Fruit fly (Drosophila melanogaster): ENCODE measurements around the gene tgo.
A peak's percentile ranks its signal among the peaks of the same experiment; 100 is the strongest.

The tgo gene

dm6 chr3R:9053021-9053420, 33.2 kb upstream of the tgo start (continued):
- TF ChIP-seq kni (GFP tag; optimal IDR thresholded peaks at IDR 0.05): peak; percentile 83
- peak; percentile 44 for TF ChIP-seq tap (tag; optimal IDR thresholded peaks at IDR 0.05)
- TF ChIP-seq Hr78 (GFP tag; optimal IDR thresholded peaks at IDR 0.05): peak in 1 of 2 experiments; percentile 18
- no peak for TF ChIP-seq sob (GFP tag; IDR thresholded peaks at IDR 0.05)
- TF ChIP-seq E2f1 (GFP tag; IDR thresholded peaks at IDR 0.05): no peak
- TF ChIP-seq CG11456 (GFP tag; IDR thresholded peaks at IDR 0.05): no peak
- TF ChIP-seq CG3847 (GFP tag; IDR thresholded peaks at IDR 0.05): no peak
- TF ChIP-seq CG10147 (GFP tag; optimal IDR thresholded peaks at IDR 0.05): peak; percentile 21
- no peak for TF ChIP-seq Lpt (GFP tag; optimal IDR thresholded peaks at IDR 0.05)
- no peak for TF ChIP-seq Oli (tag; optimal IDR thresholded peaks at IDR 0.05)
- no peak for TF ChIP-seq row (GFP tag; IDR thresholded peaks at IDR 0.05)
- no peak for TF ChIP-seq ro (GFP tag; IDR thresholded peaks at IDR 0.05)
- TF ChIP-seq CG12942 (GFP tag; optimal IDR thresholded peaks at IDR 0.05): peak; percentile 21
- no peak for TF ChIP-seq CG18476 (GFP tag; optimal IDR thresholded peaks at IDR 0.05)
- no peak for TF ChIP-seq CG4404 (GFP tag; IDR thresholded peaks at IDR 0.05)
- TF ChIP-seq CG4328 (GFP tag; optimal IDR thresholded peaks at IDR 0.05): peak; percentile 8
- peak; percentile 50 for TF ChIP-seq slp2 (GFP tag; optimal IDR thresholded peaks at IDR 0.05)
- TF ChIP-seq bbx (GFP tag; IDR thresholded peaks at IDR 0.05; ENCODE audit: partially characterized antibody): no peak
- TF ChIP-seq Ets65A (GFP tag): no peak
- TF ChIP-seq lola (GFP tag; optimal IDR thresholded peaks at IDR 0.05): no peak
- no peak for TF ChIP-seq CG6689 (GFP tag; IDR thresholded peaks at IDR 0.05)
- peak; percentile 27 for TF ChIP-seq CG33557 (GFP tag; optimal IDR thresholded peaks at IDR 0.05)
- TF ChIP-seq CG2202 (tag; optimal IDR thresholded peaks at IDR 0.05): no peak
- no peak for TF ChIP-seq ci (GFP tag; IDR thresholded peaks at IDR 0.05)
- peak; percentile 52 for TF ChIP-seq tx (GFP tag; optimal IDR thresholded peaks at IDR 0.05)
- no peak for TF ChIP-seq CG32767 (GFP tag; IDR thresholded peaks at IDR 0.05)
- TF ChIP-seq CG17186 (GFP tag; optimal IDR thresholded peaks at IDR 0.05): no peak
- no peak for TF ChIP-seq CG17612 (GFP tag; IDR thresholded peaks at IDR 0.05)
- peak; percentile 64 for TF ChIP-seq CG7987 (GFP tag; optimal IDR thresholded peaks at IDR 0.05)
- no peak for TF ChIP-seq disco-r (GFP tag; optimal IDR thresholded peaks at IDR 0.05)
- TF ChIP-seq CG15479 (GFP tag; optimal IDR thresholded peaks at IDR 0.05): no peak
- no peak for TF ChIP-seq Atf6 (GFP tag; IDR thresholded peaks at IDR 0.05)
- peak; percentile 89 for TF ChIP-seq lab (GFP tag; optimal IDR thresholded peaks at IDR 0.05)
- TF ChIP-seq CG8765 (GFP tag; IDR thresholded peaks at IDR 0.05): no peak
- peak; percentile 75 for TF ChIP-seq Hmr (GFP tag; optimal IDR thresholded peaks at IDR 0.05)
- no peak for TF ChIP-seq MBD-R2 (GFP tag; IDR thresholded peaks at IDR 0.05)
- TF ChIP-seq CG31388 (GFP tag; optimal IDR thresholded peaks at IDR 0.05): no peak
- TF ChIP-seq CG9876 (GFP tag; optimal IDR thresholded peaks at IDR 0.05): no peak
- no peak for TF ChIP-seq ttk (GFP tag; IDR thresholded peaks at IDR 0.05)
- TF ChIP-seq zfh1 (GFP tag; IDR thresholded peaks at IDR 0.05): no peak
- no peak for TF ChIP-seq CG17328 (GFP tag; IDR thresholded peaks at IDR 0.05)
- TF ChIP-seq CG12219 (GFP tag; optimal IDR thresholded peaks at IDR 0.05): peak; percentile 50
- no peak for TF ChIP-seq ranshi (GFP tag; IDR thresholded peaks at IDR 0.05)
- TF ChIP-seq CG11247 (GFP tag; IDR thresholded peaks at IDR 0.05): no peak
- TF ChIP-seq CG4730 (GFP tag; IDR thresholded peaks at IDR 0.05): no peak
- TF ChIP-seq Gsc (GFP tag; IDR thresholded peaks at IDR 0.05): no peak
- no peak for TF ChIP-seq rib (GFP tag; IDR thresholded peaks at IDR 0.05)
- TF ChIP-seq gsb (GFP tag; IDR thresholded peaks at IDR 0.05): no peak
- peak; percentile 43 for TF ChIP-seq CG30403 (GFP tag; optimal IDR thresholded peaks at IDR 0.05)
- peak; percentile 31 for TF ChIP-seq NfI (GFP tag; optimal IDR thresholded peaks at IDR 0.05)
- no peak for TF ChIP-seq CoRest (tag; optimal IDR thresholded peaks at IDR 0.05)
- no peak for TF ChIP-seq Mrtf (GFP tag; IDR thresholded peaks at IDR 0.05)
- peak; percentile 62 for TF ChIP-seq CG4282 (GFP tag; optimal IDR thresholded peaks at IDR 0.05)

All from whole organism, embryonic.